Fruit fly (Drosophila melanogaster) whole organism, embryonic: ENCODE data around the gene yellow-f2.

Experiments
- Atf3 ChIP-seq: fragments of 200-800 bp; sonication (Bioruptor generic); optimal IDR thresholded peaks from 3 replicates; lab custom pipeline; 2016; ENCODE audit warnings: missing biosample characterization, missing genetic modification characterization
- Awh ChIP-seq: fragments of 200-800 bp; sonication (Bioruptor generic); IDR thresholded peaks from 2 replicates; pipeline ENCODE4, ENCODE4 v1.3.6; 2022; ENCODE audit warnings: missing biosample characterization, missing genetic modification characterization
- B-H2 ChIP-seq: fragments of 200-800 bp; sonication (Bioruptor generic); optimal IDR thresholded peaks from 2 replicates; lab custom pipeline; 2018; ENCODE audit warnings: missing biosample characterization, mild to moderate bottlenecking, missing genetic modification characterization
- CG11695 ChIP-seq: fragments of 200-800 bp; sonication (Bioruptor generic); IDR thresholded peaks from 3 replicates; pipeline ENCODE4 v1.3.6; 2022; ENCODE audit warnings: missing biosample characterization, missing genetic modification characterization
- CG12071 ChIP-seq: fragments of 200-800 bp; sonication (Bioruptor generic); optimal IDR thresholded peaks from 3 replicates; lab custom pipeline; 2018; ENCODE audit warnings: missing biosample characterization, mild to moderate bottlenecking, missing genetic modification characterization
- CG12299 ChIP-seq: fragments of 200-800 bp; sonication (Bioruptor generic); optimal IDR thresholded peaks from 2 replicates; lab custom pipeline; 2018; ENCODE audit warnings: missing biosample characterization, mild to moderate bottlenecking, missing genetic modification characterization
- CG12391 ChIP-seq: fragments of 200-800 bp; sonication (Bioruptor generic); optimal IDR thresholded peaks from 3 replicates; lab custom pipeline; 2018; ENCODE audit warnings: missing biosample characterization, mild to moderate bottlenecking, missing genetic modification characterization, moderate library complexity
- CG12744 ChIP-seq: fragments of 200-800 bp; sonication (Bioruptor generic); optimal IDR thresholded peaks from 2 replicates; lab custom pipeline; 2016; ENCODE audit warnings: missing biosample characterization, missing genetic modification characterization
- CG12942 ChIP-seq: fragments of 200-800 bp; sonication (Bioruptor generic); optimal IDR thresholded peaks from 3 replicates; lab custom pipeline; 2016; ENCODE audit warnings: missing biosample characterization, missing genetic modification characterization
- CG15011 ChIP-seq: fragments of 200-800 bp; sonication (Bioruptor generic); optimal IDR thresholded peaks from 3 replicates; lab custom pipeline; 2018; ENCODE audit warnings: missing biosample characterization, mild to moderate bottlenecking, missing genetic modification characterization
- CG17186 ChIP-seq: fragments of 200-800 bp; sonication (Bioruptor generic); optimal IDR thresholded peaks from 3 replicates; lab custom pipeline; 2017; ENCODE audit warnings: missing biosample characterization, missing genetic modification reagents, missing genetic modification characterization
- CG17568 ChIP-seq: fragments of 200-800 bp; sonication (Bioruptor generic); optimal IDR thresholded peaks from 2 replicates; lab custom pipeline; 2018; ENCODE audit warnings: missing biosample characterization, mild to moderate bottlenecking, missing genetic modification characterization, moderate library complexity
- CG17829 ChIP-seq: fragments of 200-800 bp; optimal IDR thresholded peaks from 2 replicates; lab custom pipeline; 2019; ENCODE audit warnings: missing biosample characterization, mild to moderate bottlenecking, missing genetic modification characterization, moderate library complexity
- CG1792 ChIP-seq: fragments of 200-800 bp; sonication (Bioruptor generic); optimal IDR thresholded peaks from 2 replicates; lab custom pipeline; 2016; ENCODE audit warnings: missing biosample characterization, missing genetic modification characterization
- CG18262 ChIP-seq: fragments of 200-800 bp; optimal IDR thresholded peaks from 3 replicates; lab custom pipeline; 2019; ENCODE audit warnings: missing biosample characterization, mild to moderate bottlenecking, missing genetic modification characterization, moderate library complexity
- CG31441 ChIP-seq: fragments of 200-800 bp; sonication (Bioruptor generic); IDR thresholded peaks from 2 replicates; pipeline ENCODE4 v1.3.6; 2022; ENCODE audit warnings: missing biosample characterization, missing genetic modification characterization
- CG32767 ChIP-seq: fragments of 200-800 bp; sonication (Bioruptor generic); IDR thresholded peaks from 2 replicates; pipeline ENCODE4 v1.3.6; 2022; ENCODE audit warnings: missing biosample characterization, missing genetic modification characterization
- CG4360 ChIP-seq: fragments of 200-800 bp; sonication (Bioruptor generic); IDR thresholded peaks from 2 replicates; pipeline ENCODE4 v1.3.6; 2022; ENCODE audit warnings: missing biosample characterization, missing genetic modification characterization
- CG6791 ChIP-seq: fragments of 200-800 bp; sonication (Bioruptor generic); IDR thresholded peaks from 3 replicates; pipeline ENCODE4 v1.3.6; 2022; ENCODE audit warnings: missing biosample characterization, missing genetic modification characterization; ENCODE audit not compliant: partially characterized antibody
- CG7745 ChIP-seq: fragments of 200-800 bp; sonication (Bioruptor generic); optimal IDR thresholded peaks from 2 replicates; lab custom pipeline; 2018; ENCODE audit warnings: missing biosample characterization, mild to moderate bottlenecking, missing genetic modification characterization, moderate library complexity
- CG7839 ChIP-seq: fragments of 200-800 bp; sonication (Bioruptor generic); optimal IDR thresholded peaks from 3 replicates; lab custom pipeline; 2018; ENCODE audit warnings: missing biosample characterization, mild to moderate bottlenecking, missing genetic modification characterization, moderate library complexity
- CG8924 ChIP-seq: fragments of 200-800 bp; optimal IDR thresholded peaks from 3 replicates; lab custom pipeline; 2019; ENCODE audit warnings: missing biosample characterization, mild to moderate bottlenecking, missing genetic modification characterization, moderate library complexity
- CG9437 ChIP-seq: fragments of 200-800 bp; sonication (Bioruptor generic); optimal IDR thresholded peaks from 2 replicates; lab custom pipeline; 2018; ENCODE audit warnings: missing biosample characterization, mild to moderate bottlenecking, missing genetic modification characterization
- CG9727 ChIP-seq: fragments of 200-800 bp; sonication (Bioruptor generic); optimal IDR thresholded peaks from 3 replicates; lab custom pipeline; 2017; ENCODE audit warnings: missing biosample characterization, mild to moderate bottlenecking, missing genetic modification characterization
- CG9932 ChIP-seq: fragments of 200-800 bp; sonication (Bioruptor generic); IDR thresholded peaks from 2 replicates; pipeline ENCODE4 v1.3.6; 2022; ENCODE audit warnings: missing biosample characterization, missing genetic modification characterization
- Elba2 ChIP-seq: fragments of 200-800 bp; sonication (Bioruptor generic); optimal IDR thresholded peaks from 3 replicates; lab custom pipeline; 2016; ENCODE audit warnings: missing biosample characterization, missing genetic modification characterization
- Ets97D ChIP-seq: fragments of 200-800 bp; sonication (Bioruptor generic); optimal IDR thresholded peaks from 3 replicates; lab custom pipeline; 2016; ENCODE audit warnings: missing biosample characterization, missing genetic modification characterization
- HHEX ChIP-seq: fragments of 200-800 bp; sonication (Bioruptor generic); optimal IDR thresholded peaks from 3 replicates; lab custom pipeline; 2017; ENCODE audit warnings: missing biosample characterization, mild to moderate bottlenecking, missing genetic modification characterization, missing genetic modification reagents
- HLH4C ChIP-seq: fragments of 200-800 bp; sonication (Bioruptor generic); IDR thresholded peaks from 3 replicates; pipeline ENCODE4 v1.3.6; 2022; ENCODE audit warnings: missing biosample characterization, missing genetic modification characterization; ENCODE audit not compliant: partially characterized antibody
- Hmr ChIP-seq: fragments of 200-800 bp; sonication (Bioruptor generic); optimal IDR thresholded peaks from 3 replicates; lab custom pipeline; 2017; ENCODE audit warnings: mild to moderate bottlenecking, missing biosample characterization, missing genetic modification reagents, missing genetic modification characterization
- Lim3 ChIP-seq: fragments of 200-800 bp; sonication (Bioruptor generic); IDR thresholded peaks from 2 replicates; pipeline ENCODE4 v1.3.6; 2022; ENCODE audit warnings: missing biosample characterization, missing genetic modification characterization
- Mad ChIP-seq: fragments of 200-800 bp; sonication (Bioruptor generic); optimal IDR thresholded peaks from 2 replicates; lab custom pipeline; 2016; ENCODE audit warnings: missing biosample characterization, missing genetic modification characterization
- Meics ChIP-seq: fragments of 200-800 bp; sonication (Bioruptor generic); optimal IDR thresholded peaks from 2 replicates; lab custom pipeline; 2017; ENCODE audit warnings: missing biosample characterization, mild to moderate bottlenecking, missing genetic modification characterization
- Tbp ChIP-seq: fragments of >200 bp; optimal IDR thresholded peaks from 2 replicates; lab custom pipeline; 2018; ENCODE audit warnings: missing biosample characterization, missing genetic modification characterization
- Trl ChIP-seq, 3 experiments: fragments of >200 bp in 2 of 3; fragments of 200-800 bp in 1 of 3; sonication (Bioruptor generic) in 1 of 3; optimal IDR thresholded peaks; 2 replicates in 1 of 3; 3 replicates in 2 of 3; lab custom pipeline; 2016 to 2017; ENCODE audit warnings: missing biosample characterization in 1 of 3, missing genetic modification characterization in 1 of 3
- ara ChIP-seq: fragments of 200-800 bp; sonication (Bioruptor generic); IDR thresholded peaks from 2 replicates; pipeline ENCODE4 v1.3.6; 2022; ENCODE audit warnings: missing biosample characterization, missing genetic modification characterization
- ase ChIP-seq: fragments of 200-800 bp; sonication (Bioruptor generic); IDR thresholded peaks from 3 replicates; pipeline ENCODE4 v1.3.6; 2022; ENCODE audit warnings: missing biosample characterization, missing genetic modification characterization
- br ChIP-seq: fragments of >200 bp; optimal IDR thresholded peaks from 2 replicates; lab custom pipeline; 2017
- da ChIP-seq: fragments of 200-800 bp; sonication (Bioruptor generic); optimal IDR thresholded peaks from 2 replicates; lab custom pipeline; 2016; ENCODE audit warnings: missing biosample characterization, missing genetic modification characterization
- gt ChIP-seq: fragments of 200-800 bp; sonication (Bioruptor generic); IDR thresholded peaks from 2 replicates; pipeline ENCODE4 v1.3.6; 2022; ENCODE audit warnings: missing biosample characterization, missing genetic modification characterization
- ham ChIP-seq: fragments of 200-800 bp; sonication (Bioruptor generic); IDR thresholded peaks from 2 replicates; pipeline ENCODE4 v1.3.6; 2022; ENCODE audit warnings: missing biosample characterization, missing genetic modification characterization
- insv ChIP-seq, 2 experiments: fragments of 200-800 bp; sonication (Bioruptor generic); optimal IDR thresholded peaks; 3 replicates each; lab custom pipeline; 2016 to 2018; ENCODE audit warnings: missing biosample characterization in 2 of 2, missing genetic modification characterization in 2 of 2
- knrl ChIP-seq: fragments of 200-800 bp; sonication (Bioruptor generic); IDR thresholded peaks from 3 replicates; pipeline ENCODE4 v1.3.6; 2022; ENCODE audit warnings: missing biosample characterization, missing genetic modification characterization; ENCODE audit not compliant: partially characterized antibody
- lmd ChIP-seq: fragments of 200-800 bp; sonication (Bioruptor generic); IDR thresholded peaks from 2 replicates; pipeline ENCODE4 v1.3.6; 2022; ENCODE audit warnings: missing biosample characterization, missing genetic modification characterization
- nau ChIP-seq: fragments of 200-800 bp; sonication (Bioruptor generic); optimal IDR thresholded peaks from 3 replicates; lab custom pipeline; 2017; ENCODE audit warnings: missing biosample characterization, mild to moderate bottlenecking, missing genetic modification characterization, missing genetic modification reagents
- org-1 ChIP-seq: fragments of 200-800 bp; sonication (Bioruptor generic); optimal IDR thresholded peaks from 2 replicates; lab custom pipeline; 2017; ENCODE audit warnings: missing biosample characterization, missing genetic modification characterization
- pb ChIP-seq: fragments of 200-800 bp; sonication (Bioruptor generic); optimal IDR thresholded peaks from 3 replicates; lab custom pipeline; 2016; ENCODE audit warnings: missing biosample characterization, missing genetic modification characterization
- pnt ChIP-seq: fragments of 200-800 bp; sonication (Bioruptor generic); optimal IDR thresholded peaks from 3 replicates; lab custom pipeline; 2016; ENCODE audit warnings: missing biosample characterization, missing genetic modification characterization
- slou ChIP-seq: fragments of 200-800 bp; sonication (Bioruptor generic); optimal IDR thresholded peaks from 3 replicates; lab custom pipeline; 2016; ENCODE audit warnings: missing biosample characterization, missing genetic modification characterization
- sob ChIP-seq: fragments of 200-800 bp; sonication (Bioruptor generic); IDR thresholded peaks from 2 replicates; pipeline ENCODE4 v1.3.6; 2022; ENCODE audit warnings: missing biosample characterization, missing genetic modification characterization
- unc-4 ChIP-seq: fragments of 200-800 bp; sonication (Bioruptor generic); IDR thresholded peaks from 2 replicates; pipeline ENCODE4 v1.3.6; 2022; ENCODE audit warnings: missing biosample characterization, missing genetic modification characterization; ENCODE audit not compliant: partially characterized antibody

yellow-f2 gene

DNA sequence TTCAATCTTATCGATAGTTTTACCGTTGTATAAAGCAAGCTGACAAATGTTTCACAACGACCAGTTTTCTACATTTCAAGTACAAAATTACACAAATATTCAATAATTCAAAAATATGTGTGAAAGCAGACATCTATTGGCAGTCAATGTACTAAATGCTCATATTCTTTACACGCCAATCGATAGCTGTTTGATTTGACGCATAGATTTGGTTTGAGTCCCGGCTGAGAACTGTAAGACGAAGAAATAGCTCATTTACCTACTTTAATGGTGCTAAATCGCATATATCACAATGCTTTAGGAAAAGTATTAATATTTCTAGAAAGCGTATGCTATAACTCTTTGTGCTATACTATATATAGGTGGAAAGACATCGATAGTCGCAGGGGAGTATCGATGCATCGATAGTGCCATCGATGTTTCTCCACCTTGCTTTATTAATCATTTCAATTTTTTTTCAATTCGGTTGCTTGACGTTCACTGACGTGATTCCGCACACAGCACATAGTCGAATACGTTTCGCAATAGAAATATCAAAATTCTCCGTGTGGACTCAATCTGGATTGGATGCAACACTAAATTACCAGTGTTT, 14.2 kb downstream of the yellow-f2 start, which contains the start of gene Paip2 (continued):
- TF ChIP-seq Ets97D (GFP tag; lab: Kevin White, UChicago) (peak; percentile 79), CG32767 (GFP tag; lab: Robert Waterston, UW) (no peak), slou (GFP tag; lab: Kevin White, UChicago) (no peak), CG12299 (tag; lab: Kevin White, UChicago) (peak; percentile 5), CG9437 (GFP tag; lab: Kevin White, UChicago) (no peak), CG17568 (no peak), gt (GFP tag; lab: Robert Waterston, UW) (no peak), HLH4C (GFP tag; lab: Robert Waterston, UW) (peak; percentile 99), nau (no peak), HHEX (no peak), CG7745 (tag; lab: Kevin White, UChicago) (no peak), Tbp (GFP tag; lab: Kevin White, UChicago) (no peak), da (no peak), pnt (no peak), CG4360 (no peak; the same call in 1 of the 2 replicates), Mad (no peak), CG15011 (no peak), CG8924 (tag; lab: Kevin White, UChicago) (peak; percentile 38), CG12391 (peak; percentile 40), Elba2 (no peak), B-H2 (GFP tag; lab: Kevin White, UChicago) (no peak), CG31441 (GFP tag; lab: Robert Waterston, UW) (0 out of 2 replicates have a peak, but pooled peaks have one; percentile 19), ham (GFP tag; lab: Robert Waterston, UW) (no peak), CG1792 (GFP tag; lab: Kevin White, UChicago) (peak; percentile 3), Hmr (GFP tag; lab: Kevin White, UChicago) (no peak), pb (no peak), knrl (GFP tag; lab: Robert Waterston, UW) (peak; percentile 99), insv (GFP tag; optimal IDR thresholded peaks at IDR 0.05; lab: Kevin White, UChicago) (peak in 1 of 2 experiments; percentile 32), CG12942 (GFP tag; lab: Kevin White, UChicago) (no peak), Lim3 (GFP tag; lab: Robert Waterston, UW) (no peak), CG9727 (GFP tag; lab: Kevin White, UChicago) (no peak), CG18262 (peak; percentile 2), Atf3 (GFP tag; lab: Kevin White, UChicago) (peak; percentile 1), CG12744 (GFP tag; lab: Kevin White, UChicago) (no peak), ara (GFP tag; lab: Robert Waterston, UW) (no peak), CG12071 (GFP tag; lab: Kevin White, UChicago) (no peak), CG9932 (peak; percentile 42; the same call in 1 of the 2 replicates), sob (GFP tag; lab: Robert Waterston, UW) (no peak), CG17186 (GFP tag; lab: Kevin White, UChicago) (peak; percentile 67), CG7839 (tag; lab: Kevin White, UChicago) (no peak), unc-4 (GFP tag; lab: Robert Waterston, UW) (peak; percentile 98), CG6791 (peak; percentile 97), org-1 (GFP tag; lab: Kevin White, UChicago) (no peak), CG17829 (tag; lab: Kevin White, UChicago) (peak; percentile 61), Meics (GFP tag; lab: Kevin White, UChicago) (no peak), lmd (GFP tag; lab: Robert Waterston, UW) (no peak), CG11695 (GFP tag; lab: Robert Waterston, UW) (no peak), br (lab: Kevin White, UChicago) (no peak), ase (no peak), Trl (optimal IDR thresholded peaks at IDR 0.05; lab: Kevin White, UChicago) (no peak), Trl (GFP tag; optimal IDR thresholded peaks at IDR 0.05; lab: Kevin White, UChicago) (peak; percentile 28), Awh (GFP tag; lab: Robert Waterston, UW) (no peak)
